Worm (Caenorhabditis elegans) whole organism, L4 larva: ENCODE measurements around the gene ccep-135.

ENCODE experiments used
- F10B5.3 ChIP-seq: sonication (generic microtip); optimal IDR thresholded peaks from 2 replicates; lab custom pipeline; 2016; ENCODE audit warnings: mild to moderate bottlenecking, missing genetic modification characterization, missing compliant biosample characterization
- F26F4.8 ChIP-seq: fragments of 200-800 bp; sonication (Bioruptor generic); conservative IDR thresholded peaks from 2 replicates; pipeline ENCODE4 v1.3.6; 2022; ENCODE audit warnings: missing genetic modification characterization, missing compliant biosample characterization
- F37D6.2 ChIP-seq: sonication (generic microtip); optimal IDR thresholded peaks from 2 replicates; lab custom pipeline; 2016; ENCODE audit warnings: mild to moderate bottlenecking, missing genetic modification characterization, missing compliant biosample characterization
- F44E2.7 ChIP-seq: fragments of 200-800 bp; sonication (Bioruptor generic); IDR thresholded peaks from 2 replicates; pipeline ENCODE4 v2.1.2; 2022; ENCODE audit warnings: missing genetic modification characterization, missing compliant biosample characterization
- F49E8.2 ChIP-seq: sonication (generic microtip); optimal IDR thresholded peaks from 2 replicates; lab custom pipeline; 2016; ENCODE audit warnings: missing compliant biosample characterization, mild to moderate bottlenecking, missing genetic modification characterization, borderline replicate concordance
- T20F7.1 ChIP-seq: fragments of 200-800 bp; sonication (Bioruptor generic); optimal IDR thresholded peaks from 2 replicates; lab custom pipeline; 2018; ENCODE audit warnings: mild to moderate bottlenecking, missing genetic modification characterization, missing compliant biosample characterization
- Y48G9A.11 ChIP-seq: fragments of 200-800 bp; sonication (Bioruptor generic); IDR thresholded peaks from 2 replicates; pipeline ENCODE4 v1.3.6; 2022; ENCODE audit warnings: missing genetic modification reagents, missing genetic modification characterization, missing compliant biosample characterization
- Y5F2A.4 ChIP-seq: fragments of 200-800 bp; sonication (Bioruptor generic); optimal IDR thresholded peaks from 2 replicates; lab custom pipeline; 2018; ENCODE audit warnings: mild to moderate bottlenecking, missing genetic modification characterization, missing compliant biosample characterization
- Y75B8A.6 ChIP-seq: fragments of 200-800 bp; sonication (Bioruptor generic); IDR thresholded peaks from 2 replicates; pipeline ENCODE4 v1.3.6; 2022; ENCODE audit warnings: missing genetic modification reagents, missing genetic modification characterization, missing compliant biosample characterization
- ZK546.5 ChIP-seq, 2 experiments: sonication (generic microtip); optimal IDR thresholded peaks; 2 replicates each; lab custom pipeline; 2017; ENCODE audit warnings: missing biosample characterization in 2 of 2, missing genetic modification characterization in 2 of 2
- aly-2 ChIP-seq: sonication (generic microtip); optimal IDR thresholded peaks from 2 replicates; lab custom pipeline; 2018; ENCODE audit warnings: missing biosample characterization, missing genetic modification characterization
- ama-1 ChIP-seq: fragments of 150-350 bp; optimal IDR thresholded peaks from 2 replicates; lab custom pipeline; 2014; ENCODE audit warnings: inconsistent platforms, mixed read lengths
- attf-4 ChIP-seq: sonication (generic microtip); optimal IDR thresholded peaks from 3 replicates; lab custom pipeline; 2017; ENCODE audit warnings: missing biosample characterization, missing genetic modification characterization
- ceh-20 ChIP-seq: fragments of 200-800 bp; sonication (Bioruptor generic); IDR thresholded peaks from 2 replicates; pipeline ENCODE4 v1.3.6; 2022; ENCODE audit warnings: missing genetic modification reagents, missing genetic modification characterization, missing compliant biosample characterization
- ceh-28 ChIP-seq: fragments of 150-350 bp; optimal IDR thresholded peaks from 2 replicates; lab custom pipeline; 2014; ENCODE audit warnings: missing biosample characterization, missing genetic modification reagents, missing genetic modification characterization
- cey-2 ChIP-seq: sonication (generic microtip); optimal IDR thresholded peaks from 3 replicates; lab custom pipeline; 2017; ENCODE audit warnings: missing genetic modification characterization, mild to moderate bottlenecking, missing compliant biosample characterization, antibody characterized with exemption, borderline replicate concordance; ENCODE audit not compliant: insufficient read depth
- ctbp-1 ChIP-seq: fragments of 200-800 bp; sonication (Bioruptor generic); IDR thresholded peaks from 2 replicates; pipeline ENCODE4 v1.3.6; 2022; ENCODE audit warnings: missing genetic modification reagents, missing genetic modification characterization, missing compliant biosample characterization
- daf-12 ChIP-seq: fragments of 150-350 bp; optimal IDR thresholded peaks from 2 replicates; lab custom pipeline; 2014; ENCODE audit warnings: missing biosample characterization, missing genetic modification reagents, missing genetic modification characterization
- daf-16 ChIP-seq, 3 experiments: sonication (generic microtip); optimal IDR thresholded peaks; 2 replicates each; lab custom pipeline; 2016 to 2017; ENCODE audit warnings: missing genetic modification characterization in 3 of 3, missing genetic modification reagents in 3 of 3, mild to moderate bottlenecking in 2 of 3, missing compliant biosample characterization in 2 of 3, missing biosample characterization in 1 of 3, moderate library complexity in 1 of 3
- dmd-6 ChIP-seq: fragments of 200-800 bp; sonication (Bioruptor generic); IDR thresholded peaks from 2 replicates; pipeline ENCODE4 v1.3.6; 2022; ENCODE audit warnings: missing genetic modification reagents, missing genetic modification characterization, missing compliant biosample characterization
- dmd-8 ChIP-seq: fragments of 200-800 bp; sonication (Bioruptor generic); IDR thresholded peaks from 2 replicates; pipeline ENCODE4 v1.3.6; 2022; ENCODE audit warnings: missing genetic modification characterization, missing compliant biosample characterization
- dve-1 ChIP-seq: sonication (generic microtip); optimal IDR thresholded peaks from 2 replicates; lab custom pipeline; 2017; ENCODE audit warnings: antibody characterized with exemption, mild to moderate bottlenecking, missing genetic modification characterization, missing compliant biosample characterization; ENCODE audit not compliant: insufficient read depth
- egl-43 ChIP-seq: fragments of 200-800 bp; sonication (Bioruptor generic); IDR thresholded peaks from 2 replicates; pipeline ENCODE4 v1.3.6; 2022; ENCODE audit warnings: missing genetic modification reagents, missing genetic modification characterization, missing compliant biosample characterization
- hlh-11 ChIP-seq: fragments of 200-800 bp; sonication (Bioruptor generic); optimal IDR thresholded peaks from 2 replicates; lab custom pipeline; 2018; ENCODE audit warnings: mild to moderate bottlenecking, missing genetic modification characterization, missing compliant biosample characterization
- hmg-1.1 ChIP-seq: fragments of 200-800 bp; sonication (Bioruptor generic); IDR thresholded peaks from 2 replicates; pipeline ENCODE4 v1.3.6; 2022; ENCODE audit warnings: missing genetic modification reagents, missing genetic modification characterization, missing compliant biosample characterization
- jun-1 ChIP-seq: fragments of 150-350 bp; optimal IDR thresholded peaks from 2 replicates; lab custom pipeline; 2014; ENCODE audit warnings: missing biosample characterization, missing genetic modification reagents, missing genetic modification characterization
- lim-7 ChIP-seq: fragments of 200-800 bp; sonication (Bioruptor generic); IDR thresholded peaks from 2 replicates; pipeline ENCODE4 v1.3.6; 2022; ENCODE audit warnings: missing genetic modification characterization, missing compliant biosample characterization
- lin-1 ChIP-seq: fragments of 200-800 bp; sonication (Bioruptor generic); IDR thresholded peaks from 2 replicates; pipeline ENCODE4 v1.3.6; 2022; ENCODE audit warnings: missing genetic modification reagents, missing genetic modification characterization, missing compliant biosample characterization
- lsy-2 ChIP-seq, 2 experiments: fragments of 150-350 bp in 1 of 2; sonication (generic microtip) in 1 of 2; optimal IDR thresholded peaks; 2 replicates each; lab custom pipeline; 2014 to 2017; ENCODE audit warnings: missing biosample characterization in 2 of 2, missing genetic modification characterization in 2 of 2
- madf-9 ChIP-seq: fragments of 200-800 bp; sonication (Bioruptor generic); conservative IDR thresholded peaks from 2 replicates; pipeline ENCODE4 v1.3.6; 2022; ENCODE audit warnings: missing genetic modification reagents, missing genetic modification characterization, missing compliant biosample characterization
- mdt-29 ChIP-seq: fragments of 200-800 bp; sonication (Bioruptor generic); IDR thresholded peaks from 2 replicates; pipeline ENCODE4 v1.3.6; 2022; ENCODE audit warnings: missing genetic modification reagents, missing genetic modification characterization, missing compliant biosample characterization
- mes-2 ChIP-seq: sonication (generic microtip); optimal IDR thresholded peaks from 2 replicates; lab custom pipeline; 2016; ENCODE audit warnings: missing genotype, mild to moderate bottlenecking, missing genetic modification characterization, missing compliant biosample characterization; ENCODE audit not compliant: poor library complexity, severe bottlenecking
- mxl-3 ChIP-seq: fragments of 200-800 bp; sonication (Bioruptor generic); optimal IDR thresholded peaks from 2 replicates; lab custom pipeline; 2018; ENCODE audit warnings: mild to moderate bottlenecking, missing genetic modification characterization, missing compliant biosample characterization
- nhr-102 ChIP-seq: sonication (generic microtip); optimal IDR thresholded peaks from 2 replicates; lab custom pipeline; 2016; ENCODE audit warnings: mild to moderate bottlenecking, missing genetic modification characterization, moderate library complexity, missing compliant biosample characterization
- nhr-11 ChIP-seq: fragments of 150-350 bp; optimal IDR thresholded peaks from 2 replicates; lab custom pipeline; 2014; ENCODE audit warnings: missing biosample characterization, missing genetic modification characterization
- nhr-111 ChIP-seq: fragments of 200-800 bp; sonication (Bioruptor generic); optimal IDR thresholded peaks from 2 replicates; lab custom pipeline; 2018; ENCODE audit warnings: mild to moderate bottlenecking, missing genetic modification characterization, missing compliant biosample characterization
- nhr-28 ChIP-seq: fragments of 150-350 bp; optimal IDR thresholded peaks from 2 replicates; lab custom pipeline; 2014; ENCODE audit warnings: missing biosample characterization, missing genetic modification characterization
- nhr-48 ChIP-seq: sonication (generic microtip); optimal IDR thresholded peaks from 2 replicates; lab custom pipeline; 2016; ENCODE audit warnings: mild to moderate bottlenecking, missing genetic modification characterization, missing compliant biosample characterization
- nhr-77 ChIP-seq: fragments of 150-350 bp; optimal IDR thresholded peaks from 2 replicates; lab custom pipeline; 2014; ENCODE audit warnings: missing biosample characterization, missing genetic modification characterization
- pha-4 ChIP-seq, 2 experiments: fragments of 150-350 bp in 1 of 2; fragments of 200-800 bp in 1 of 2; sonication (Bioruptor generic) in 1 of 2; IDR thresholded peaks in 1 of 2; optimal IDR thresholded peaks in 1 of 2; 2 replicates each; pipeline versions ENCODE4 v1.3.6 to Lab custom; 2014 to 2022; ENCODE audit warnings: missing genetic modification characterization in 2 of 2, missing genetic modification reagents in 2 of 2, missing biosample characterization in 1 of 2, missing compliant biosample characterization in 1 of 2
- set-16 ChIP-seq: fragments of 200-800 bp; sonication (Bioruptor generic); IDR thresholded peaks from 2 replicates; pipeline ENCODE4 v1.3.6; 2022; ENCODE audit warnings: missing genetic modification reagents, missing genetic modification characterization, missing compliant biosample characterization
- spr-3 ChIP-seq: fragments of 200-800 bp; sonication (Bioruptor generic); optimal IDR thresholded peaks from 2 replicates; lab custom pipeline; 2018; ENCODE audit warnings: mild to moderate bottlenecking, missing genetic modification characterization, missing compliant biosample characterization
- tra-1 ChIP-seq: fragments of 200-800 bp; sonication (Bioruptor generic); IDR thresholded peaks from 2 replicates; pipeline ENCODE4 v1.3.6; 2022; ENCODE audit warnings: missing genetic modification reagents, missing genetic modification characterization, missing compliant biosample characterization
- unc-62 ChIP-seq, 3 experiments: fragments of 150-350 bp in 1 of 3; sonication (generic microtip); optimal IDR thresholded peaks in 2 of 3; peaks in 1 of 3; 1 replicate in 1 of 3; 2 replicates in 2 of 3; lab custom pipeline; 2014 to 2017; ENCODE audit warnings: missing biosample characterization in 3 of 3, missing genetic modification characterization in 3 of 3, missing genetic modification reagents in 3 of 3, missing genotype in 1 of 3
- zfp-3 ChIP-seq: fragments of 200-800 bp; sonication (Bioruptor generic); conservative IDR thresholded peaks from 2 replicates; pipeline ENCODE4 v1.3.6; 2022; ENCODE audit warnings: missing genetic modification reagents, missing genetic modification characterization, missing compliant biosample characterization
- zip-11 ChIP-seq: fragments of 200-800 bp; sonication (Bioruptor generic); IDR thresholded peaks from 2 replicates; pipeline ENCODE4 v1.3.6; 2022; ENCODE audit warnings: missing genetic modification characterization, missing compliant biosample characterization
- zip-2 ChIP-seq: fragments of 150-350 bp; optimal IDR thresholded peaks from 2 replicates; lab custom pipeline; 2014; ENCODE audit warnings: missing biosample characterization, missing genetic modification characterization

Gene ccep-135

DNA sequence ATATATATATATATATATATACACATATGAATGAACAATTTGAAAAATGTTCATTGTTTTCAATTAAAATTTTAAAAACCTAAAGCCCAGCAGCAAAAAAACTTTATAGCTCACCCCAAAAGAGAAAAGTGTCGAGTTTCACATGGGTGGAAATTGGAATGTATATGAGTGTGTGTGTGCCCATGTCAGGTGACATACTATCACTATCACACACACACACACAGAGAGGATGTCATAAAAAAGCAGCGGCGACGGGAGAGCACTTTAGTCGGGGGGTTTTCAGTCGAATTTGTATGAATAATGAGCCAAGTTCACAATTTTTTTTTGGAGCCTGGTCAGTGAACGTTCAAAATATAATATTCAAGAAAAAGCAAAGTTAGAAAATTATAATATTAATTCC is 28.3 kb downstream of the ccep-135 start (continued):
- TF ChIP-seq pha-4 (GFP tag; IDR thresholded peaks at IDR 0.05; lab: Robert Waterston, UW): no peak
- TF ChIP-seq pha-4 (tag; optimal IDR thresholded peaks at IDR 0.05; lab: Kevin White, UChicago): no peak
- TF ChIP-seq F49E8.2 (tag; lab: Kevin White, UChicago): no peak
- TF ChIP-seq nhr-11: no peak
- no peak for TF ChIP-seq hmg-1.1
- no peak for TF ChIP-seq Y5F2A.4 (GFP tag; lab: Kevin White, UChicago)
- no peak for TF ChIP-seq egl-43 (GFP tag; lab: Robert Waterston, UW)
- TF ChIP-seq Y75B8A.6 (GFP tag; lab: Robert Waterston, UW): no peak
- peak in 1 of 2 experiments; percentile 66 for TF ChIP-seq unc-62 (GFP tag; optimal IDR thresholded peaks at IDR 0.05 in 1 of 2; lab: Kevin White, UChicago)
- TF ChIP-seq unc-62 (tag; optimal IDR thresholded peaks at IDR 0.05; lab: Kevin White, UChicago): no peak
- no peak for TF ChIP-seq nhr-48 (tag; lab: Kevin White, UChicago)
- TF ChIP-seq daf-16 (GFP tag; optimal IDR thresholded peaks at IDR 0.05; lab: Kevin White, UChicago): no peak
- TF ChIP-seq daf-16 (tag; optimal IDR thresholded peaks at IDR 0.05; lab: Kevin White, UChicago): peak; percentile 22
- no peak for TF ChIP-seq F37D6.2 (tag; lab: Kevin White, UChicago)
- TF ChIP-seq set-16 (GFP tag; lab: Robert Waterston, UW): no peak
- TF ChIP-seq dve-1 (tag; lab: Kevin White, UChicago): peak; percentile 53
- TF ChIP-seq daf-12 (tag; lab: Kevin White, UChicago): no peak
- TF ChIP-seq tra-1 (GFP tag; lab: Robert Waterston, UW): no peak
- no peak for TF ChIP-seq Y48G9A.11
- no peak for TF ChIP-seq ceh-20 (GFP tag; lab: Robert Waterston, UW)
- TF ChIP-seq zfp-3 (GFP tag; lab: Robert Waterston, UW): no peak
- TF ChIP-seq zip-2 (tag; lab: Kevin White, UChicago): no peak
- no peak for TF ChIP-seq nhr-102
- TF ChIP-seq aly-2: no peak
- no peak for TF ChIP-seq F26F4.8 (GFP tag; lab: Robert Waterston, UW)
- no peak for TF ChIP-seq F44E2.7 (GFP tag; lab: Robert Waterston, UW)
- TF ChIP-seq mes-2 (tag; lab: Kevin White, UChicago): peak; percentile 17
- no peak for TF ChIP-seq mxl-3 (GFP tag; lab: Kevin White, UChicago)
- no peak for TF ChIP-seq ceh-28
- TF ChIP-seq hlh-11 (tag; lab: Kevin White, UChicago): peak; percentile 47
- TF ChIP-seq nhr-77 (tag; lab: Kevin White, UChicago): peak; percentile 39
- no peak for TF ChIP-seq T20F7.1
- no peak for TF ChIP-seq attf-4 (tag; lab: Kevin White, UChicago)
- no peak for TF ChIP-seq ctbp-1
- TF ChIP-seq jun-1 (tag; lab: Kevin White, UChicago): no peak
- no peak for TF ChIP-seq lin-1 (GFP tag; lab: Robert Waterston, UW)

DNA sequence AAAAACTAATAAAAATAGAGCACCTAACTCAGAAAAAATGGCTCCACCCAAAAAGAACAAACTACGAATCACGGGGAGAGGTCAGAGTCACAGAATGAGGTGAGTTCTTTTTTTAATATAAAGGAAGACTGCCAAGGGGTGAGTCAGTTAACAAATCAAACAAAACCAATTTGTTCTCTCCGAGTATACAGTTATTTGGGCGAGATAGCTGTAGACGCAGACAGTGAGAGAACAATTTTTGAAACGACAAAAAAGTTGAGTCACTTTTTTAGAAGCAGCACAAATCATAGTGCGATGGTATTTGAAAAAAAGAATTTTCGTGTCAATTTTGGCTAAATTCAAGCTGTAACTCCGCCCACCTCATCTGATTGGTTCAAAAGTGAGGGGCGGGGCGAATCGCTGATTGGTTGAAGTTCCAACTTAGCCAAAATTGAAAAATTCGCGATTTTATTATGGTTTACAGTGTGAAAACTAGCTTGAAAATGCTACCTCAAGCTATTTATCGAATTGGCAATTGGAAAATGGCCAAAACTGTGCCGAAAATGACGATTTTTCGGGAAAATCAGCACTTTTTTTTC is 32.6 kb downstream of the ccep-135 start:
- TF ChIP-seq F10B5.3 (tag; lab: Kevin White, UChicago): no peak
- TF ChIP-seq ama-1 (lab: Kevin White, UChicago): no peak
- TF ChIP-seq nhr-111 (GFP tag; lab: Kevin White, UChicago): no peak
- no peak for TF ChIP-seq dmd-6 (GFP tag; lab: Robert Waterston, UW)
- no peak for TF ChIP-seq mes-2 (tag; lab: Kevin White, UChicago)
- no peak for TF ChIP-seq madf-9 (GFP tag; lab: Robert Waterston, UW)
- TF ChIP-seq F26F4.8 (GFP tag; lab: Robert Waterston, UW): no peak
- TF ChIP-seq pha-4 (GFP tag; IDR thresholded peaks at IDR 0.05; lab: Robert Waterston, UW): no peak
- peak; percentile 63 for TF ChIP-seq pha-4 (tag; optimal IDR thresholded peaks at IDR 0.05; lab: Kevin White, UChicago)
- TF ChIP-seq aly-2: no peak
- TF ChIP-seq zip-11 (GFP tag; lab: Robert Waterston, UW): no peak
- no peak for TF ChIP-seq ceh-20 (GFP tag; lab: Robert Waterston, UW)
- peak; percentile 3 for TF ChIP-seq nhr-28 (tag; lab: Kevin White, UChicago)
- TF ChIP-seq hmg-1.1: no peak
- no peak for TF ChIP-seq lim-7 (GFP tag; lab: Robert Waterston, UW)
- no peak for TF ChIP-seq mdt-29
- no peak for TF ChIP-seq egl-43 (GFP tag; lab: Robert Waterston, UW)
- no peak for TF ChIP-seq ZK546.5 (tag; optimal IDR thresholded peaks at IDR 0.05; lab: Kevin White, UChicago)
- TF ChIP-seq cey-2 (tag; lab: Kevin White, UChicago): no peak
- TF ChIP-seq dve-1 (tag; lab: Kevin White, UChicago): peak; percentile 20
- no peak for TF ChIP-seq spr-3 (GFP tag; lab: Kevin White, UChicago)
- TF ChIP-seq F44E2.7 (GFP tag; lab: Robert Waterston, UW): no peak
- TF ChIP-seq lsy-2 (tag; optimal IDR thresholded peaks at IDR 0.05; lab: Kevin White, UChicago): peak in 1 of 2 experiments; percentile 12
- no peak for TF ChIP-seq dmd-8 (GFP tag; lab: Robert Waterston, UW)
